Worm (Caenorhabditis elegans): ENCODE results near the gene R05A10.3.

Gene R05A10.3

ce11 chrIV:14176373-14176772 is at the start of gene R05A10.3:
Gene R05A10.3 (minus strand): TSS chrIV:14176473.
- TF ChIP-seq ztf-11 (tag; optimal IDR thresholded peaks at IDR 0.05) (no peak), zip-8 (tag; optimal IDR thresholded peaks at IDR 0.05) (no peak), tbx-8 (GFP tag; optimal IDR thresholded peaks at IDR 0.05) (no peak), ces-1 (GFP tag; optimal IDR thresholded peaks at IDR 0.05) (no peak), sptf-1 (tag; optimal IDR thresholded peaks at IDR 0.05) (no peak), nhr-2 (tag; optimal IDR thresholded peaks at IDR 0.05) (no peak), drap-1 (GFP tag; optimal IDR thresholded peaks at IDR 0.05) (no peak), lsy-2 (tag; optimal IDR thresholded peaks at IDR 0.05) (no peak), blmp-1 (tag; optimal IDR thresholded peaks at IDR 0.05) (no peak), hlh-1 (tag; optimal IDR thresholded peaks at IDR 0.05) (no peak), lin-32 (GFP tag; optimal IDR thresholded peaks at IDR 0.05) (no peak), ceh-83 (GFP tag; optimal IDR thresholded peaks at IDR 0.05) (no peak)

ce11 chrIV:14224912-14225311 is 48.6 kb upstream of the R05A10.3 start:
- no peak for TF ChIP-seq snpc-4 (tag; optimal IDR thresholded peaks at IDR 0.05)
- no peak for TF ChIP-seq bed-3 (GFP tag; optimal IDR thresholded peaks at IDR 0.05)
- TF ChIP-seq lin-32 (GFP tag; optimal IDR thresholded peaks at IDR 0.05), result peak; percentile 11
- TF ChIP-seq ceh-83 (GFP tag; optimal IDR thresholded peaks at IDR 0.05), result peak; percentile 62
- TF ChIP-seq unc-120 (tag; optimal IDR thresholded peaks at IDR 0.05; ENCODE audit: poor library complexity, severe bottlenecking), result no peak
- TF ChIP-seq unc-39 (tag; optimal IDR thresholded peaks at IDR 0.05), result no peak

- TF ChIP-seq elt-1 (tag; optimal IDR thresholded peaks at IDR 0.05; ENCODE audit: borderline replicate concordance, insufficient read depth), result peak; percentile 52
- peak; percentile 71 for TF ChIP-seq hlh-1 (tag; optimal IDR thresholded peaks at IDR 0.05)
- peak; percentile 3 for TF ChIP-seq nhr-2 (tag; optimal IDR thresholded peaks at IDR 0.05)
- no peak for TF ChIP-seq mls-2 (tag; optimal IDR thresholded peaks at IDR 0.05)
Measured at ce11 chrIV:14219714-14220113, 43.4 kb upstream of the R05A10.3 start, which contains the start of gene sqrd-1. Gene sqrd-1 (plus strand): TSS chrIV:14219871.

ce11 chrIV:14218526-14218925 is 42.3 kb upstream of the R05A10.3 start:
- peak; percentile 65 for TF ChIP-seq zip-8 (tag; optimal IDR thresholded peaks at IDR 0.05)

ce11 chrIV:14215777-14216176 is 39.5 kb upstream of the R05A10.3 start:
- TF ChIP-seq elt-3 (tag; optimal IDR thresholded peaks at IDR 0.05), result no peak
- TF ChIP-seq hlh-1 (tag; optimal IDR thresholded peaks at IDR 0.05), result no peak
- no peak for TF ChIP-seq blmp-1 (tag; optimal IDR thresholded peaks at IDR 0.05)
- TF ChIP-seq ceh-39 (tag; optimal IDR thresholded peaks at IDR 0.05), result no peak
- no peak for TF ChIP-seq nhr-237 (tag; optimal IDR thresholded peaks at IDR 0.05)
- no peak for TF ChIP-seq lsy-2 (tag; optimal IDR thresholded peaks at IDR 0.05)
- TF ChIP-seq nhr-12 (tag; optimal IDR thresholded peaks at IDR 0.05), result no peak
- TF ChIP-seq ceh-43 (GFP tag; optimal IDR thresholded peaks at IDR 0.05), result no peak
- TF ChIP-seq cnd-1 (tag; optimal IDR thresholded peaks at IDR 0.05), result no peak
- no peak for TF ChIP-seq mep-1 (tag; optimal IDR thresholded peaks at IDR 0.05)
- TF ChIP-seq nhr-2 (tag; optimal IDR thresholded peaks at IDR 0.05), result no peak
- TF ChIP-seq nhr-28 (tag; optimal IDR thresholded peaks at IDR 0.05), result no peak
- no peak for TF ChIP-seq lin-13 (tag; optimal IDR thresholded peaks at IDR 0.05)
- TF ChIP-seq sem-2 (GFP tag; optimal IDR thresholded peaks at IDR 0.05), result no peak

- no peak for TF ChIP-seq lin-32 (GFP tag; optimal IDR thresholded peaks at IDR 0.05)
- no peak for TF ChIP-seq lin-13 (tag; optimal IDR thresholded peaks at IDR 0.05)
Measured at ce11 chrIV:14203162-14203561, 26.9 kb upstream of the R05A10.3 start, which contains the start of gene F02H6.3. Gene F02H6.3 (plus strand): TSS chrIV:14203427.

- TF ChIP-seq flh-1 (GFP tag; optimal IDR thresholded peaks at IDR 0.05) (no peak), zip-8 (tag; optimal IDR thresholded peaks at IDR 0.05) (no peak), nhr-2 (tag; optimal IDR thresholded peaks at IDR 0.05) (no peak), sem-2 (GFP tag; optimal IDR thresholded peaks at IDR 0.05) (no peak), bed-3 (GFP tag; optimal IDR thresholded peaks at IDR 0.05) (no peak), M03D4.4 (tag; optimal IDR thresholded peaks at IDR 0.05) (no peak), mep-1 (tag; optimal IDR thresholded peaks at IDR 0.05) (no peak), nhr-76 (tag; optimal IDR thresholded peaks at IDR 0.05) (no peak), nhr-12 (tag; optimal IDR thresholded peaks at IDR 0.05) (no peak), ceh-39 (tag; optimal IDR thresholded peaks at IDR 0.05) (no peak), ces-1 (GFP tag; optimal IDR thresholded peaks at IDR 0.05) (no peak), nhr-28 (tag; optimal IDR thresholded peaks at IDR 0.05) (no peak)
Measured at ce11 chrIV:14196176-14196575, 19.9 kb upstream of the R05A10.3 start, which contains the start of gene F02H6.2. Gene F02H6.2 (plus strand): TSS chrIV:14196476.
